Fruit fly (Drosophila melanogaster): ENCODE measurements around the gene psidin.
A peak's percentile ranks its signal among the peaks of the same experiment; 100 is the strongest.

psidin gene

DNA sequence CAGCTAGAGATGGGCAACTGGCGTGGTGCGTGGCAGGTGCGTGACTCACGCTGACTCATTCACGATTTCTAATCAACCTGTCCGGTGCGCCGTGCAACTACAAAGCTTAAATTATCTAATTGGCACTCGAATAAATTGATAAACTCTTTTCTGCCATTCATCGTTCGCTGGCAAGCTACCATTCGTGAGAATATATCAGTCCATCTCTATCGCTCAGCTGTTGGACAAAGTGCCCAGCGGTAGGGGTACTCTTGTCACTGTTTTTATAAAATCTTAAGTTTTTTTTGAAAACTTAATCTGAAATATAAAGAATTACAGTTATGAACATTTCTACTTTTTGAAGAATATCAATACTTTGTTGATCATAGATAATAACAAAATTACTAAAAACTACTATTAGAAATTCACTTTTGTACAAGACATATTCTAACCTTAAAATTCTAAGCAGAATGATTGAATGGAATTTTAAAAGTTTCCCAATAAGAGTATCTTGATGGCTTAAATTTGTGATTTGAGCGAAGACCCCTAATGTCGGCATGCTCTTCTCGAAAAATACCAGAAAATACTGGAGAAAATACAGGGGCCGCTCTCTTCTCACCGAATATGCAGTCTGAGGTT is at the start of gene psidin, which contains the start of gene PIG-L (continued):
- peak; percentile 47; the same call in 1 of the 2 replicates for TF ChIP-seq Adf1 (GFP tag; IDR thresholded peaks at IDR 0.05)
- peak; percentile 30 for TF ChIP-seq crc (GFP tag; optimal IDR thresholded peaks at IDR 0.05)
- peak; percentile 37 for TF ChIP-seq pb (GFP tag; optimal IDR thresholded peaks at IDR 0.05)
- peak; percentile 72 for TF ChIP-seq fd96Cb (tag; optimal IDR thresholded peaks at IDR 0.05)
- peak; percentile 84 for TF ChIP-seq CG14710 (tag; optimal IDR thresholded peaks at IDR 0.05)
- peak; percentile 84 for TF ChIP-seq ind (GFP tag; optimal IDR thresholded peaks at IDR 0.05)
- peak; percentile 95 for TF ChIP-seq CG14860 (GFP tag; IDR thresholded peaks at IDR 0.05; ENCODE audit: partially characterized antibody)
- TF ChIP-seq ham (GFP tag; IDR thresholded peaks at IDR 0.05) = no peak
- TF ChIP-seq cad (GFP tag; optimal IDR thresholded peaks at IDR 0.05) = no peak
- peak; percentile 70 for TF ChIP-seq trem (tag; optimal IDR thresholded peaks at IDR 0.05)
- TF ChIP-seq CG9609 (GFP tag; optimal IDR thresholded peaks at IDR 0.05) = peak; percentile 79
- TF ChIP-seq gt (GFP tag; IDR thresholded peaks at IDR 0.05) = peak; percentile 32
- TF ChIP-seq gce (GFP tag; IDR thresholded peaks at IDR 0.05) = peak; percentile 16; the same call in 1 of the 3 replicates
- peak; percentile 82 for TF ChIP-seq CG12155 (GFP tag; optimal IDR thresholded peaks at IDR 0.05)
- TF ChIP-seq inv (GFP tag; IDR thresholded peaks at IDR 0.05; ENCODE audit: partially characterized antibody) = peak; percentile 87
- peak; percentile 57 for TF ChIP-seq Dbx (GFP tag; IDR thresholded peaks at IDR 0.05)
- no peak for TF ChIP-seq CTCF (GFP tag; optimal IDR thresholded peaks at IDR 0.05)
- TF ChIP-seq br (optimal IDR thresholded peaks at IDR 0.05) = no peak
- TF ChIP-seq CG13424 (tag; optimal IDR thresholded peaks at IDR 0.05) = peak; percentile 94
- TF ChIP-seq Hmx (GFP tag; optimal IDR thresholded peaks at IDR 0.05) = no peak
- peak; percentile 63 for TF ChIP-seq CG10267 (tag; optimal IDR thresholded peaks at IDR 0.05)
- TF ChIP-seq Fer3 (tag; optimal IDR thresholded peaks at IDR 0.05) = peak; percentile 59
- TF ChIP-seq CG14050 (GFP tag; IDR thresholded peaks at IDR 0.05) = no peak; the same call in 1 of the 3 replicates
- TF ChIP-seq CG6272 (GFP tag; IDR thresholded peaks at IDR 0.05) = peak; percentile 60
- TF ChIP-seq caup (GFP tag; optimal IDR thresholded peaks at IDR 0.05; ENCODE audit: severe bottlenecking) = peak; percentile 70
- TF ChIP-seq CG16815 (GFP tag; optimal IDR thresholded peaks at IDR 0.05) = peak; percentile 75
- peak; percentile 84 for TF ChIP-seq phol (tag; optimal IDR thresholded peaks at IDR 0.05)
- TF ChIP-seq grn (GFP tag; optimal IDR thresholded peaks at IDR 0.05) = peak; percentile 6
- peak in 1 of 2 experiments; percentile 14 for TF ChIP-seq Trl (optimal IDR thresholded peaks at IDR 0.05)
- TF ChIP-seq Trl (GFP tag; optimal IDR thresholded peaks at IDR 0.05) = peak; percentile 71
- peak; percentile 30 for TF ChIP-seq CG6254 (GFP tag; optimal IDR thresholded peaks at IDR 0.05)
- no peak for TF ChIP-seq fru (optimal IDR thresholded peaks at IDR 0.05)
- TF ChIP-seq Spps (tag; optimal IDR thresholded peaks at IDR 0.05) = peak; percentile 5
- peak; percentile 5; the same call in 1 of the 2 replicates for TF ChIP-seq Taf1 (GFP tag; IDR thresholded peaks at IDR 0.05)
- TF ChIP-seq CG6791 (GFP tag; IDR thresholded peaks at IDR 0.05; ENCODE audit: partially characterized antibody) = peak; percentile 93
- peak; percentile 48; the same call in 1 of the 2 replicates for TF ChIP-seq E2f2 (GFP tag; IDR thresholded peaks at IDR 0.05)
- TF ChIP-seq eyg (GFP tag; optimal IDR thresholded peaks at IDR 0.05) = no peak
- TF ChIP-seq Sin3A (optimal IDR thresholded peaks at IDR 0.05) = peak; percentile 78
- peak; percentile 24 for TF ChIP-seq disco-r (GFP tag; optimal IDR thresholded peaks at IDR 0.05)
- TF ChIP-seq CG10147 (GFP tag; optimal IDR thresholded peaks at IDR 0.05) = no peak
- TF ChIP-seq Aef1 (GFP tag; IDR thresholded peaks at IDR 0.05) = peak; percentile 61
- TF ChIP-seq CG30431 (GFP tag; optimal IDR thresholded peaks at IDR 0.05) = peak; percentile 54

DNA sequence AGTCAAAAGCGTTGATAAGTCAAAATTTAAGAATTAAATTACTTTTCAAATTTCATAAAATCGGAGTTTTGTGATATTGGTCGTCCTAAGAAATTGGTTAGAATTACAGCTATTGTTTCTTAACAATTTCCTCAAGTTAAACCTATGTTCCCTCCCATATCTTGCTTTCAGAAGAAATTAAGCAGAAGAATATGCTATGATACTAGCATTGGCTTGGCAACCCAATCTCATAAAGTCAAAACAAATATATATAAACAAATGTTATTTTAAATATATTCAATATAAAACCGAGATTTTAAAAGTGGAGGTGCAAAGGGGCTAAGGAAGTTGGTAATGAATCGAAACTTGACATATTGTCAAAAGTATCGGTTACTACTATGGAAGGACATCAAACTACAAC is 48.9 kb upstream of the psidin start, which contains the start of gene CG31213:
CG31213 (plus strand) TSS at position 301 of the 400 bp plus-strand sequence.
- no peak for TF ChIP-seq sob (GFP tag; IDR thresholded peaks at IDR 0.05)
- TF ChIP-seq CG12219 (GFP tag; optimal IDR thresholded peaks at IDR 0.05) = no peak
- TF ChIP-seq CG11247 (GFP tag; IDR thresholded peaks at IDR 0.05) = no peak
- TF ChIP-seq CG12299 (tag; optimal IDR thresholded peaks at IDR 0.05) = no peak
- TF ChIP-seq HLHmδ (GFP tag; optimal IDR thresholded peaks at IDR 0.05) = no peak
- TF ChIP-seq CG8478 (optimal IDR thresholded peaks at IDR 0.05) = no peak
- TF ChIP-seq run (tag; optimal IDR thresholded peaks at IDR 0.05) = no peak
- TF ChIP-seq CG14860 (GFP tag; IDR thresholded peaks at IDR 0.05; ENCODE audit: partially characterized antibody) = no peak
- no peak for TF ChIP-seq Vsx1 (GFP tag; optimal IDR thresholded peaks at IDR 0.05)
- no peak for TF ChIP-seq row (GFP tag; IDR thresholded peaks at IDR 0.05)
- no peak for TF ChIP-seq wor (GFP tag; IDR thresholded peaks at IDR 0.05)

Data from whole organism, embryonic.